Fruit fly (Drosophila melanogaster): ENCODE data around the gene Rbcn-3B.

Gene Rbcn-3B

dm6 chrX:1963192-1963590 is 54.5 kb downstream of the Rbcn-3B start:
- TF ChIP-seq Gug (GFP tag; IDR thresholded peaks at IDR 0.05) (no peak), esn (GFP tag; optimal IDR thresholded peaks at IDR 0.05) (no peak), Eip75B (GFP tag; optimal IDR thresholded peaks at IDR 0.05) (no peak), Sox14 (GFP tag; optimal IDR thresholded peaks at IDR 0.05) (no peak), fkh (GFP tag; optimal IDR thresholded peaks at IDR 0.05) (no peak), CG6792 (GFP tag; optimal IDR thresholded peaks at IDR 0.05) (no peak), CG16779 (tag; optimal IDR thresholded peaks at IDR 0.05) (no peak), Hr38 (GFP tag; optimal IDR thresholded peaks at IDR 0.05) (no peak), net (GFP tag; optimal IDR thresholded peaks at IDR 0.05) (no peak), spab (GFP tag; optimal IDR thresholded peaks at IDR 0.05) (no peak), ss (GFP tag; optimal IDR thresholded peaks at IDR 0.05) (no peak), Blimp-1 (GFP tag; optimal IDR thresholded peaks at IDR 0.05) (no peak), Sox15 (GFP tag; optimal IDR thresholded peaks at IDR 0.05) (no peak), Hr4 (GFP tag; optimal IDR thresholded peaks at IDR 0.05) (no peak), CG8319 (GFP tag; optimal IDR thresholded peaks at IDR 0.05) (no peak), acj6 (GFP tag; optimal IDR thresholded peaks at IDR 0.05) (no peak)

- TF ChIP-seq Hr38 (GFP tag; optimal IDR thresholded peaks at IDR 0.05) = peak; percentile 86
- TF ChIP-seq eg (GFP tag; IDR thresholded peaks at IDR 0.05) = peak; percentile 98
- TF ChIP-seq CG3919 (GFP tag; optimal IDR thresholded peaks at IDR 0.05) = peak; percentile 90
- peak; percentile 72 for TF ChIP-seq CG16779 (tag; optimal IDR thresholded peaks at IDR 0.05)
- TF ChIP-seq Gug (GFP tag; IDR thresholded peaks at IDR 0.05) = peak; percentile 93
- TF ChIP-seq fd59A (GFP tag; optimal IDR thresholded peaks at IDR 0.05) = peak; percentile 30
- TF ChIP-seq dac (GFP tag; optimal IDR thresholded peaks at IDR 0.05) = peak; percentile 82
- TF ChIP-seq CG11762 (GFP tag; optimal IDR thresholded peaks at IDR 0.05; ENCODE audit: insufficient read depth) = peak; percentile 73
- TF ChIP-seq Hr39 (GFP tag; optimal IDR thresholded peaks at IDR 0.05) = peak; percentile 82
- TF ChIP-seq dsx (GFP tag; optimal IDR thresholded peaks at IDR 0.05; ENCODE audit: poor library complexity, severe bottlenecking) = peak; percentile 14
- peak; percentile 70 for TF ChIP-seq CG10631 (GFP tag; optimal IDR thresholded peaks at IDR 0.05)
- TF ChIP-seq pdm3 (GFP tag; optimal IDR thresholded peaks at IDR 0.05) = peak; percentile 92
- peak; percentile 4 to 44 for TF ChIP-seq ss (GFP tag; optimal IDR thresholded peaks at IDR 0.05)
- TF ChIP-seq Ets21C (GFP tag; optimal IDR thresholded peaks at IDR 0.05) = peak; percentile 59
- peak; percentile 94 for TF ChIP-seq Hr4 (GFP tag; optimal IDR thresholded peaks at IDR 0.05)
- peak; percentile 77 for TF ChIP-seq CG8319 (GFP tag; optimal IDR thresholded peaks at IDR 0.05)
- TF ChIP-seq CG15336 (GFP tag; IDR thresholded peaks at IDR 0.05) = peak; percentile 95
- peak; percentile 72 for TF ChIP-seq Smox (GFP tag; optimal IDR thresholded peaks at IDR 0.05)
- TF ChIP-seq Eip93F (GFP tag; optimal IDR thresholded peaks at IDR 0.05) = peak; percentile 10
- TF ChIP-seq Met (GFP tag; optimal IDR thresholded peaks at IDR 0.05) = peak; percentile 74
- TF ChIP-seq cyc (GFP tag; optimal IDR thresholded peaks at IDR 0.05) = peak; percentile 81
- peak; percentile 93 for TF ChIP-seq CG8119 (GFP tag; IDR thresholded peaks at IDR 0.05)
- peak; percentile 72 for TF ChIP-seq Blimp-1 (GFP tag; optimal IDR thresholded peaks at IDR 0.05)
- TF ChIP-seq Sox14 (GFP tag; optimal IDR thresholded peaks at IDR 0.05) = peak; percentile 80
- TF ChIP-seq CG32006 (GFP tag; optimal IDR thresholded peaks at IDR 0.05) = peak; percentile 92
- TF ChIP-seq spab (GFP tag; optimal IDR thresholded peaks at IDR 0.05) = peak; percentile 38
- peak; percentile 91 for TF ChIP-seq CG6276 (GFP tag; optimal IDR thresholded peaks at IDR 0.05)
- peak; percentile 91 for TF ChIP-seq svp (GFP tag)
- peak; percentile 82 for TF ChIP-seq lz (GFP tag; optimal IDR thresholded peaks at IDR 0.05)
- no peak for TF ChIP-seq CG9139 (GFP tag; optimal IDR thresholded peaks at IDR 0.05)
- peak; percentile 84 for TF ChIP-seq CG7368 (GFP tag; optimal IDR thresholded peaks at IDR 0.05)
- peak; percentile 27 for TF ChIP-seq CG6808 (GFP tag; optimal IDR thresholded peaks at IDR 0.05)
- peak; percentile 91 for TF ChIP-seq OdsH (GFP tag; optimal IDR thresholded peaks at IDR 0.05)
- TF ChIP-seq topi (GFP tag; optimal IDR thresholded peaks at IDR 0.05) = peak; percentile 76
- peak; percentile 30 to 75 for TF ChIP-seq salr (GFP tag; optimal IDR thresholded peaks at IDR 0.05)
- peak; percentile 83 for TF ChIP-seq CG4318 (GFP tag; optimal IDR thresholded peaks at IDR 0.05)
- peak; percentile 82 for TF ChIP-seq CG8632 (GFP tag; optimal IDR thresholded peaks at IDR 0.05)
- TF ChIP-seq CG6854 (GFP tag; optimal IDR thresholded peaks at IDR 0.05) = peak; percentile 1
- peak; percentile 79 for TF ChIP-seq Sox102F (GFP tag; optimal IDR thresholded peaks at IDR 0.05)
- peak; percentile 80 for TF ChIP-seq Sox15 (GFP tag; optimal IDR thresholded peaks at IDR 0.05)
- peak; percentile 90 for TF ChIP-seq Lpt (GFP tag; optimal IDR thresholded peaks at IDR 0.05)
- peak; percentile 88 for TF ChIP-seq acj6 (GFP tag; optimal IDR thresholded peaks at IDR 0.05)
Observed at dm6 chrX:1963591-1964216, 55.0 kb downstream of the Rbcn-3B start.
